Fruit fly (Drosophila melanogaster) whole organism, embryonic: ENCODE data around the gene Cys.
A peak's percentile ranks its signal among the peaks of the same experiment; 100 is the strongest.

Source experiments
- ATbp ChIP-seq: fragments of 200-800 bp; sonication (Bioruptor generic); optimal IDR thresholded peaks from 2 replicates; lab custom pipeline; 2017; ENCODE audit warnings: missing biosample characterization, mild to moderate bottlenecking, missing genetic modification characterization, missing genetic modification reagents
- Adf1 ChIP-seq: fragments of 200-800 bp; sonication (Bioruptor generic); IDR thresholded peaks from 2 replicates; pipeline ENCODE4 v1.3.6; 2022; ENCODE audit warnings: missing biosample characterization, missing genetic modification characterization
- Atf3 ChIP-seq: fragments of 200-800 bp; sonication (Bioruptor generic); optimal IDR thresholded peaks from 3 replicates; lab custom pipeline; 2016; ENCODE audit warnings: missing biosample characterization, missing genetic modification characterization
- B-H1 ChIP-seq: fragments of 200-800 bp; sonication (Bioruptor generic); IDR thresholded peaks from 3 replicates; pipeline ENCODE4 v1.3.6; 2022; ENCODE audit warnings: missing biosample characterization, missing genetic modification characterization
- Bgb ChIP-seq: fragments of 200-800 bp; sonication (Bioruptor generic); IDR thresholded peaks from 2 replicates; pipeline ENCODE4 v1.3.6; 2022; ENCODE audit warnings: missing biosample characterization, missing genetic modification characterization; ENCODE audit not compliant: partially characterized antibody
- CG12769 ChIP-seq: fragments of 200-800 bp; sonication (Bioruptor generic); optimal IDR thresholded peaks from 2 replicates; lab custom pipeline; 2019; ENCODE audit warnings: missing biosample characterization, mild to moderate bottlenecking, missing genetic modification characterization, moderate library complexity
- CG13123 ChIP-seq: fragments of 200-800 bp; sonication (Bioruptor generic); optimal IDR thresholded peaks from 2 replicates; lab custom pipeline; 2016; ENCODE audit warnings: missing biosample characterization, missing genetic modification characterization
- CG13296 ChIP-seq: fragments of 200-800 bp; sonication (Bioruptor generic); optimal IDR thresholded peaks from 3 replicates; lab custom pipeline; 2018; ENCODE audit warnings: missing biosample characterization, mild to moderate bottlenecking, missing genetic modification characterization
- CG14710 ChIP-seq: fragments of 200-800 bp; sonication (Bioruptor generic); optimal IDR thresholded peaks from 3 replicates; lab custom pipeline; 2019; ENCODE audit warnings: missing biosample characterization, mild to moderate bottlenecking, missing genetic modification characterization, moderate library complexity
- CG15073 ChIP-seq: fragments of 200-800 bp; sonication (Bioruptor generic); optimal IDR thresholded peaks from 2 replicates; lab custom pipeline; 2016; ENCODE audit warnings: missing biosample characterization, missing genetic modification characterization
- CG15479 ChIP-seq: fragments of 200-800 bp; sonication (Bioruptor generic); optimal IDR thresholded peaks from 3 replicates; lab custom pipeline; 2019; ENCODE audit warnings: missing biosample characterization, mild to moderate bottlenecking, missing genetic modification characterization, moderate library complexity
- CG17802 ChIP-seq: fragments of 200-800 bp; sonication (Bioruptor generic); optimal IDR thresholded peaks from 2 replicates; lab custom pipeline; 2018; ENCODE audit warnings: missing biosample characterization, mild to moderate bottlenecking, missing genetic modification characterization, moderate library complexity
- CG34224 ChIP-seq: fragments of 200-800 bp; sonication (Bioruptor generic); IDR thresholded peaks from 3 replicates; pipeline ENCODE4 v1.3.6; 2022; ENCODE audit warnings: missing biosample characterization, missing genetic modification characterization; ENCODE audit not compliant: partially characterized antibody
- CG3847 ChIP-seq: fragments of 200-800 bp; sonication (Bioruptor generic); IDR thresholded peaks from 2 replicates; pipeline ENCODE4 v1.3.6; 2022; ENCODE audit warnings: missing biosample characterization, missing genetic modification characterization
- CG6654 ChIP-seq: fragments of 200-800 bp; sonication (Bioruptor generic); optimal IDR thresholded peaks from 2 replicates; lab custom pipeline; 2017; ENCODE audit warnings: missing biosample characterization, mild to moderate bottlenecking, missing genetic modification characterization
- CG7556 ChIP-seq: fragments of 200-800 bp; sonication (Bioruptor generic); optimal IDR thresholded peaks from 2 replicates; lab custom pipeline; 2017; ENCODE audit warnings: missing biosample characterization, mild to moderate bottlenecking, missing genetic modification characterization
- CG8290 ChIP-seq, 3 experiments: fragments of 200-800 bp; sonication (Bioruptor generic); optimal IDR thresholded peaks; 2 replicates each; lab custom pipeline; 2016 to 2019; ENCODE audit warnings: missing biosample characterization in 3 of 3, missing genetic modification characterization in 3 of 3, mild to moderate bottlenecking in 2 of 3, moderate library complexity in 1 of 3
- CG9727 ChIP-seq: fragments of 200-800 bp; sonication (Bioruptor generic); optimal IDR thresholded peaks from 3 replicates; lab custom pipeline; 2017; ENCODE audit warnings: missing biosample characterization, mild to moderate bottlenecking, missing genetic modification characterization
- CG9876 ChIP-seq: fragments of 200-800 bp; sonication (Bioruptor generic); optimal IDR thresholded peaks from 2 replicates; lab custom pipeline; 2016; ENCODE audit warnings: missing biosample characterization, missing genetic modification characterization
- Camta ChIP-seq: fragments of 200-800 bp; sonication (Bioruptor generic); optimal IDR thresholded peaks from 2 replicates; lab custom pipeline; 2016; ENCODE audit warnings: missing biosample characterization, missing genetic modification characterization
- Dbx ChIP-seq: fragments of 200-800 bp; sonication (Bioruptor generic); IDR thresholded peaks from 3 replicates; pipeline ENCODE4 v1.3.6; 2022; ENCODE audit warnings: missing biosample characterization, missing genetic modification characterization
- Doc2 ChIP-seq: fragments of 200-800 bp; sonication (Bioruptor generic); IDR thresholded peaks from 2 replicates; pipeline ENCODE4 v1.3.6; 2022; ENCODE audit warnings: missing biosample characterization, missing genetic modification characterization
- GATAe ChIP-seq: fragments of 200-800 bp; sonication (Bioruptor generic); conservative IDR thresholded peaks from 2 replicates; pipeline ENCODE4 v1.3.6; 2022; ENCODE audit warnings: missing biosample characterization, missing genetic modification characterization
- Hand ChIP-seq: fragments of 200-800 bp; sonication (Bioruptor generic); optimal IDR thresholded peaks from 2 replicates; lab custom pipeline; 2017; ENCODE audit warnings: mild to moderate bottlenecking, missing biosample characterization, missing genetic modification reagents, missing genetic modification characterization
- NFAT ChIP-seq: fragments of 200-800 bp; sonication (Bioruptor generic); IDR thresholded peaks from 2 replicates; pipeline ENCODE4 v1.3.6; 2022; ENCODE audit warnings: missing biosample characterization, missing genetic modification characterization
- NK7.1 ChIP-seq: fragments of 200-800 bp; sonication (Bioruptor generic); optimal IDR thresholded peaks from 3 replicates; lab custom pipeline; 2016; ENCODE audit warnings: missing biosample characterization, missing genetic modification characterization
- Poxn ChIP-seq: fragments of 200-800 bp; sonication (Bioruptor generic); IDR thresholded peaks from 2 replicates; pipeline ENCODE4 v1.3.6; 2022; ENCODE audit warnings: missing biosample characterization, missing genetic modification characterization
- Ravus ChIP-seq: fragments of 200-800 bp; sonication (Bioruptor generic); IDR thresholded peaks from 2 replicates; pipeline ENCODE4 v1.3.6; 2022; ENCODE audit warnings: missing biosample characterization, missing genetic modification characterization
- Rfx ChIP-seq: fragments of 200-800 bp; sonication (Bioruptor generic); IDR thresholded peaks from 2 replicates; pipeline ENCODE4 v1.3.6; 2022; ENCODE audit warnings: missing biosample characterization, missing genetic modification characterization
- Taf1 ChIP-seq: fragments of 200-800 bp; sonication (Bioruptor generic); IDR thresholded peaks from 2 replicates; pipeline ENCODE4 v1.3.6; 2022; ENCODE audit warnings: missing biosample characterization, missing genetic modification characterization
- amos ChIP-seq: fragments of 200-800 bp; sonication (Bioruptor generic); IDR thresholded peaks from 2 replicates; pipeline ENCODE4 v1.3.6; 2022; ENCODE audit warnings: missing biosample characterization, missing genetic modification characterization; ENCODE audit not compliant: partially characterized antibody
- az2 ChIP-seq: fragments of 200-800 bp; sonication (Bioruptor generic); optimal IDR thresholded peaks from 3 replicates; lab custom pipeline; 2016; ENCODE audit warnings: missing biosample characterization, missing genetic modification characterization
- btn ChIP-seq: fragments of 200-800 bp; sonication (Bioruptor generic); optimal IDR thresholded peaks from 2 replicates; lab custom pipeline; 2016; ENCODE audit warnings: missing biosample characterization, missing genetic modification characterization
- chinmo ChIP-seq: fragments of 200-800 bp; sonication (Bioruptor generic); IDR thresholded peaks from 4 replicates; pipeline ENCODE4 v1.3.6; 2022; ENCODE audit warnings: missing biosample characterization, missing genetic modification characterization; ENCODE audit not compliant: partially characterized antibody
- da ChIP-seq: fragments of 200-800 bp; sonication (Bioruptor generic); optimal IDR thresholded peaks from 2 replicates; lab custom pipeline; 2016; ENCODE audit warnings: missing biosample characterization, missing genetic modification characterization
- eyg ChIP-seq: fragments of 200-800 bp; sonication (Bioruptor generic); optimal IDR thresholded peaks from 3 replicates; lab custom pipeline; 2016; ENCODE audit warnings: missing biosample characterization, missing genetic modification characterization
- gt ChIP-seq: fragments of 200-800 bp; sonication (Bioruptor generic); IDR thresholded peaks from 2 replicates; pipeline ENCODE4 v1.3.6; 2022; ENCODE audit warnings: missing biosample characterization, missing genetic modification characterization
- mirr ChIP-seq: fragments of 200-800 bp; sonication (Bioruptor generic); optimal IDR thresholded peaks from 3 replicates; lab custom pipeline; 2018; ENCODE audit warnings: missing biosample characterization, mild to moderate bottlenecking, missing genetic modification characterization
- mld ChIP-seq: fragments of 200-800 bp; sonication (Bioruptor generic); IDR thresholded peaks from 3 replicates; pipeline ENCODE4 v1.3.6; 2022; ENCODE audit warnings: missing biosample characterization, missing genetic modification characterization; ENCODE audit not compliant: partially characterized antibody
- ranshi ChIP-seq: fragments of 200-800 bp; sonication (Bioruptor generic); IDR thresholded peaks from 2 replicates; pipeline ENCODE4 v1.3.6; 2022; ENCODE audit warnings: missing biosample characterization, missing genetic modification characterization
- schlank ChIP-seq: fragments of 200-800 bp; sonication (Bioruptor generic); optimal IDR thresholded peaks from 2 replicates; lab custom pipeline; 2018; ENCODE audit warnings: missing biosample characterization, mild to moderate bottlenecking, missing genetic modification characterization
- sens-2 ChIP-seq: fragments of 200-800 bp; sonication (Bioruptor generic); IDR thresholded peaks from 2 replicates; pipeline ENCODE4 v1.3.6; 2022; ENCODE audit warnings: missing biosample characterization, missing genetic modification characterization
- slbo ChIP-seq: fragments of 200-800 bp; sonication (Bioruptor generic); IDR thresholded peaks from 2 replicates; pipeline ENCODE4 v1.3.6; 2022; ENCODE audit warnings: missing biosample characterization, missing genetic modification characterization
- sr ChIP-seq: fragments of 200-800 bp; sonication (Bioruptor generic); IDR thresholded peaks from 3 replicates; pipeline ENCODE4 v1.3.6; 2022; ENCODE audit warnings: missing biosample characterization, missing genetic modification characterization
- sug ChIP-seq: fragments of 200-800 bp; optimal IDR thresholded peaks from 2 replicates; lab custom pipeline; 2019; ENCODE audit warnings: missing biosample characterization, mild to moderate bottlenecking, missing genetic modification characterization, moderate library complexity
- wdn ChIP-seq: fragments of 200-800 bp; sonication (Bioruptor generic); IDR thresholded peaks from 2 replicates; pipeline ENCODE4 v1.3.6; 2022; ENCODE audit warnings: missing biosample characterization, missing genetic modification characterization
- zen2 ChIP-seq: fragments of 200-800 bp; sonication (Bioruptor generic); IDR thresholded peaks from 3 replicates; pipeline ENCODE4 v1.3.6; 2022; ENCODE audit warnings: missing biosample characterization, missing genetic modification characterization; ENCODE audit not compliant: partially characterized antibody
- zfh2 ChIP-seq: fragments of 200-800 bp; sonication (Bioruptor generic); optimal IDR thresholded peaks from 2 replicates; lab custom pipeline; 2016; ENCODE audit warnings: missing biosample characterization, missing genetic modification characterization

Gene Cys

DNA sequence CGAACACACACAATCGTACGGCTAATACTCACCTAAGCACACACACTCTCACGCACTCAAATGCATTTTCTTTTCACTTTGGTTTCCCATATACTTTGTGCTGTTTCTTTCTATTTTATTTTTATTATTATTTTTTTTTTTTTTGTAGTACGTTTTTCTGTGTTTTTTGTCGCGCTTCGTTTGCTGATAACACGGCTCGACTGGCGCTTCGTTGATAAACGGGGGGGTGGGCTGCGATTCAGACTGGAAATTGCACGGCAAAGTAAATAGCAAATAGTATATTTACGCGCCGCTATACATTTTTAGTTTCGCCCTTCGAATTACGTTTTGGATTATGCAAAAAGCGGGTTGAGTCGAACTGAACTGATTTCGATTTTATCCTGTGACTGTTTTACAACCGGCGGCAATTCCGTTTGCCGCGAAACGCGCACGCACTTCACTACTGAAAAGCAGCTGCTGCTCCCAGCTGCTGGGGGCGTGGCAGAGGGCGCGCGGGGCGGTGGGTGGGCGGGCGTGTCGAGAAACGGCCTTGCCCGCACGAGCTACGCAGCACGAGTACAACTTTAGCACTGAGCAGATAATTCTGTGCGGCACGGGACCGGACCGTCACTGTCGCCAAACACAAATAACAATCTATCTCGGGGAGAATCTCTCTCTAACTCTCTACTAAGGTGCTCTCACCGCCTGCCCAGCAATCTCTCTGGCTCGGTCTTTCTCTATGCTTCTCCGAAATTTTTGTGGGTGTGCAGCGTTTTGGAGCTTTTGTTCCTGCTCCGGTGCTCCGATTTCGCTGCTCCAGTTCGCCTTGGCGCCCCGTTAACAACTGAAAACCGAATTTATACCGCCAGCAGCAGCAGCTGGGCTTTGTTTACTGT is 11.7 kb downstream of the Cys start, which contains the start of gene Pde6 (continued):
- TF ChIP-seq chinmo (peak; percentile 73; the same call in 2 of the 4 replicates), mld (no peak), Rfx (0 out of 2 replicates have a peak, but pooled peaks have one; percentile 19), Atf3 (GFP tag; lab: Kevin White, UChicago) (no peak), eyg (GFP tag; lab: Kevin White, UChicago) (no peak), zfh2 (GFP tag; lab: Kevin White, UChicago) (no peak), Dbx (0 out of 3 replicates have a peak, but pooled peaks have one; percentile 8), wdn (0 out of 2 replicates have a peak, but pooled peaks have one; percentile 30), zen2 (GFP tag; lab: Robert Waterston, UW) (peak; percentile 51; the same call in 1 of the 3 replicates), Taf1 (GFP tag; lab: Robert Waterston, UW) (no peak), Ravus (GFP tag; lab: Robert Waterston, UW) (peak; percentile 54), CG12769 (peak; percentile 53), CG15073 (GFP tag; lab: Kevin White, UChicago) (peak; percentile 32), da (GFP tag; lab: Kevin White, UChicago) (no peak), sr (GFP tag; lab: Robert Waterston, UW) (peak; percentile 6; the same call in 1 of the 3 replicates), CG34224 (GFP tag; lab: Robert Waterston, UW) (peak; percentile 20; the same call in 1 of the 3 replicates), CG9876 (GFP tag; lab: Kevin White, UChicago) (no peak), CG3847 (GFP tag; lab: Robert Waterston, UW) (no peak), sug (tag; lab: Kevin White, UChicago) (peak; percentile 85), ranshi (GFP tag; lab: Robert Waterston, UW) (peak; percentile 24; the same call in 1 of the 2 replicates), Camta (no peak), Adf1 (GFP tag; lab: Robert Waterston, UW) (peak; percentile 16; the same call in 1 of the 2 replicates), ATbp (GFP tag; lab: Kevin White, UChicago) (no peak), az2 (GFP tag; lab: Kevin White, UChicago) (no peak), CG6654 (GFP tag; lab: Kevin White, UChicago) (no peak), CG13123 (GFP tag; lab: Kevin White, UChicago) (no peak), amos (GFP tag; lab: Robert Waterston, UW) (peak; percentile 26; the same call in 1 of the 2 replicates), CG8290 (GFP tag; optimal IDR thresholded peaks at IDR 0.05; lab: Kevin White, UChicago) (no peak), CG8290 (tag; optimal IDR thresholded peaks at IDR 0.05; lab: Kevin White, UChicago) (peak in 1 of 2 experiments; percentile 61), gt (GFP tag; lab: Robert Waterston, UW) (no peak), Poxn (GFP tag; lab: Robert Waterston, UW) (no peak), slbo (no peak), mirr (GFP tag; lab: Kevin White, UChicago) (peak; percentile 54), CG13296 (no peak), CG14710 (no peak), Bgb (GFP tag; lab: Robert Waterston, UW) (peak; percentile 66; the same call in 1 of the 2 replicates), NK7.1 (GFP tag; lab: Kevin White, UChicago) (no peak), B-H1 (GFP tag; lab: Robert Waterston, UW) (no peak), CG15479 (GFP tag; lab: Kevin White, UChicago) (no peak), sens-2 (GFP tag; lab: Robert Waterston, UW) (no peak), GATAe (GFP tag; lab: Robert Waterston, UW) (0 out of 2 replicates have a peak, but pooled peaks have one; percentile 19), schlank (tag; lab: Kevin White, UChicago) (no peak), NFAT (GFP tag; lab: Robert Waterston, UW) (0 out of 2 replicates have a peak, but pooled peaks have one; percentile 19), CG7556 (GFP tag; lab: Kevin White, UChicago) (no peak), CG17802 (tag; lab: Kevin White, UChicago) (no peak), Hand (GFP tag; lab: Kevin White, UChicago) (no peak), CG9727 (GFP tag; lab: Kevin White, UChicago) (no peak), btn (GFP tag; lab: Kevin White, UChicago) (no peak), Doc2 (GFP tag; lab: Robert Waterston, UW) (no peak)
